Fruit fly (Drosophila melanogaster) whole organism, embryonic: Measurements from ENCODE around the gene boil.

Source experiments
- Ada2b ChIP-seq: fragments of 200-800 bp; sonication (Bioruptor generic); IDR thresholded peaks from 2 replicates; pipeline ENCODE4 v1.3.6; 2022; ENCODE audit warnings: missing biosample characterization, missing genetic modification characterization
- Asciz ChIP-seq: fragments of 200-800 bp; sonication (Bioruptor generic); optimal IDR thresholded peaks from 2 replicates; lab custom pipeline; 2017; ENCODE audit warnings: missing biosample characterization, mild to moderate bottlenecking, missing genetic modification characterization, missing genetic modification reagents
- CG10654 ChIP-seq: fragments of 200-800 bp; sonication (Bioruptor generic); optimal IDR thresholded peaks from 2 replicates; lab custom pipeline; 2016; ENCODE audit warnings: missing biosample characterization, missing genetic modification characterization
- CG10959 ChIP-seq: fragments of 200-800 bp; sonication (Bioruptor generic); IDR thresholded peaks from 2 replicates; pipeline ENCODE4 v1.3.6; 2022; ENCODE audit warnings: missing biosample characterization, missing genetic modification characterization
- CG11085 ChIP-seq: fragments of 200-800 bp; sonication (Bioruptor generic); IDR thresholded peaks from 2 replicates; pipeline ENCODE4 v1.3.6; 2022; ENCODE audit warnings: missing biosample characterization, missing genetic modification characterization
- CG11504 ChIP-seq: fragments of 200-800 bp; sonication (Bioruptor generic); optimal IDR thresholded peaks from 3 replicates; lab custom pipeline; 2019; ENCODE audit warnings: missing biosample characterization, mild to moderate bottlenecking, missing genetic modification characterization, moderate library complexity
- CG12744 ChIP-seq: fragments of 200-800 bp; sonication (Bioruptor generic); optimal IDR thresholded peaks from 2 replicates; lab custom pipeline; 2016; ENCODE audit warnings: missing biosample characterization, missing genetic modification characterization
- CG14014 ChIP-seq: fragments of 200-800 bp; sonication (Bioruptor generic); IDR thresholded peaks from 2 replicates; pipeline ENCODE4 v1.3.6; 2022; ENCODE audit warnings: missing biosample characterization, missing genetic modification characterization
- CG15011 ChIP-seq: fragments of 200-800 bp; sonication (Bioruptor generic); optimal IDR thresholded peaks from 3 replicates; lab custom pipeline; 2018; ENCODE audit warnings: missing biosample characterization, mild to moderate bottlenecking, missing genetic modification characterization
- CG17186 ChIP-seq: fragments of 200-800 bp; sonication (Bioruptor generic); optimal IDR thresholded peaks from 3 replicates; lab custom pipeline; 2017; ENCODE audit warnings: missing biosample characterization, missing genetic modification reagents, missing genetic modification characterization
- CG17359 ChIP-seq: fragments of 200-800 bp; sonication (Bioruptor generic); optimal IDR thresholded peaks from 3 replicates; lab custom pipeline; 2018; ENCODE audit warnings: missing biosample characterization, mild to moderate bottlenecking, missing genetic modification characterization, moderate library complexity
- CG17612 ChIP-seq: fragments of 200-800 bp; sonication (Bioruptor generic); IDR thresholded peaks from 2 replicates; pipeline ENCODE4 v1.3.6; 2022; ENCODE audit warnings: missing biosample characterization, missing genetic modification characterization
- CG32772 ChIP-seq: fragments of 200-800 bp; sonication (Bioruptor generic); IDR thresholded peaks from 2 replicates; pipeline ENCODE4 v1.3.6; 2022; ENCODE audit warnings: missing biosample characterization, missing genetic modification characterization
- CG3281 ChIP-seq: fragments of 200-800 bp; sonication (Bioruptor generic); optimal IDR thresholded peaks from 3 replicates; lab custom pipeline; 2017; ENCODE audit warnings: missing biosample characterization, mild to moderate bottlenecking, missing genetic modification characterization
- CG3726 ChIP-seq: fragments of 200-800 bp; sonication (Bioruptor generic); IDR thresholded peaks from 3 replicates; pipeline ENCODE4, ENCODE4 v1.3.6; 2022; ENCODE audit warnings: missing biosample characterization, missing genetic modification characterization
- CG4820 ChIP-seq: fragments of 200-800 bp; sonication (Bioruptor generic); optimal IDR thresholded peaks from 3 replicates; lab custom pipeline; 2016; ENCODE audit warnings: missing biosample characterization, missing genetic modification characterization
- CG6272 ChIP-seq: fragments of 200-800 bp; sonication (Bioruptor generic); IDR thresholded peaks from 2 replicates; pipeline ENCODE4 v1.3.6; 2022; ENCODE audit warnings: missing biosample characterization, missing genetic modification characterization
- CG7786 ChIP-seq: fragments of 200-800 bp; sonication (Bioruptor generic); optimal IDR thresholded peaks from 2 replicates; lab custom pipeline; 2016; ENCODE audit warnings: missing biosample characterization, missing genetic modification characterization
- CG8924 ChIP-seq: fragments of 200-800 bp; optimal IDR thresholded peaks from 3 replicates; lab custom pipeline; 2019; ENCODE audit warnings: missing biosample characterization, mild to moderate bottlenecking, missing genetic modification characterization, moderate library complexity
- CG9817 ChIP-seq: fragments of 200-800 bp; sonication (Bioruptor generic); optimal IDR thresholded peaks from 2 replicates; lab custom pipeline; 2018; ENCODE audit warnings: missing biosample characterization, mild to moderate bottlenecking, missing genetic modification characterization, moderate library complexity
- Camta ChIP-seq: fragments of 200-800 bp; sonication (Bioruptor generic); optimal IDR thresholded peaks from 2 replicates; lab custom pipeline; 2016; ENCODE audit warnings: missing biosample characterization, missing genetic modification characterization
- Chrac-16 ChIP-seq: fragments of 200-800 bp; sonication (Bioruptor generic); optimal IDR thresholded peaks from 3 replicates; lab custom pipeline; 2016; ENCODE audit warnings: missing biosample characterization, missing genetic modification characterization
- Fer1 ChIP-seq: fragments of 200-800 bp; sonication (Bioruptor generic); optimal IDR thresholded peaks from 2 replicates; lab custom pipeline; 2017; ENCODE audit warnings: missing biosample characterization, mild to moderate bottlenecking, missing genetic modification characterization
- Hmr ChIP-seq: fragments of 200-800 bp; sonication (Bioruptor generic); optimal IDR thresholded peaks from 3 replicates; lab custom pipeline; 2017; ENCODE audit warnings: mild to moderate bottlenecking, missing biosample characterization, missing genetic modification reagents, missing genetic modification characterization
- Meics ChIP-seq: fragments of 200-800 bp; sonication (Bioruptor generic); optimal IDR thresholded peaks from 2 replicates; lab custom pipeline; 2017; ENCODE audit warnings: missing biosample characterization, mild to moderate bottlenecking, missing genetic modification characterization
- PHDP ChIP-seq: fragments of 200-800 bp; sonication (Bioruptor generic); optimal IDR thresholded peaks from 3 replicates; lab custom pipeline; 2018; ENCODE audit warnings: missing biosample characterization, mild to moderate bottlenecking, missing genetic modification characterization, moderate library complexity
- Sox102F ChIP-seq: fragments of 200-800 bp; sonication (Bioruptor generic); optimal IDR thresholded peaks from 2 replicates; lab custom pipeline; 2018; ENCODE audit warnings: missing biosample characterization, mild to moderate bottlenecking, missing genetic modification characterization, moderate library complexity
- Sry-δ ChIP-seq: fragments of 200-800 bp; sonication (Bioruptor generic); optimal IDR thresholded peaks from 2 replicates; lab custom pipeline; 2016; ENCODE audit warnings: missing biosample characterization, missing genetic modification characterization
- Stat92E ChIP-seq, 3 experiments: fragments of >200 bp in 2 of 3; fragments of 200-800 bp in 1 of 3; sonication (Bioruptor generic) in 1 of 3; optimal IDR thresholded peaks; 2 replicates each; lab custom pipeline; 2017 to 2019; ENCODE audit warnings: missing biosample characterization in 3 of 3, missing genetic modification characterization in 3 of 3, mild to moderate bottlenecking in 1 of 3, moderate library complexity in 1 of 3
- Taf1 ChIP-seq: fragments of 200-800 bp; sonication (Bioruptor generic); IDR thresholded peaks from 2 replicates; pipeline ENCODE4 v1.3.6; 2022; ENCODE audit warnings: missing biosample characterization, missing genetic modification characterization
- al ChIP-seq: fragments of 200-800 bp; sonication (Bioruptor generic); IDR thresholded peaks from 2 replicates; pipeline ENCODE4 v1.3.6; 2022; ENCODE audit warnings: missing biosample characterization, missing genetic modification characterization
- btn ChIP-seq: fragments of 200-800 bp; sonication (Bioruptor generic); optimal IDR thresholded peaks from 2 replicates; lab custom pipeline; 2016; ENCODE audit warnings: missing biosample characterization, missing genetic modification characterization
- crol ChIP-seq: fragments of 200-800 bp; sonication (Bioruptor generic); IDR thresholded peaks from 2 replicates; pipeline ENCODE4 v1.3.6; 2022; ENCODE audit warnings: missing biosample characterization, missing genetic modification characterization
- dimm ChIP-seq: fragments of 200-800 bp; sonication (Bioruptor generic); IDR thresholded peaks from 2 replicates; pipeline ENCODE4 v1.3.6; 2022; ENCODE audit warnings: missing biosample characterization, missing genetic modification characterization
- gce ChIP-seq: fragments of 200-800 bp; sonication (Bioruptor generic); IDR thresholded peaks from 3 replicates; pipeline ENCODE4 v1.3.6; 2022; ENCODE audit warnings: missing biosample characterization, missing genetic modification characterization
- jumu ChIP-seq: fragments of 200-800 bp; sonication (Bioruptor generic); optimal IDR thresholded peaks from 3 replicates; lab custom pipeline; 2016; ENCODE audit warnings: missing biosample characterization, missing genetic modification characterization
- klu ChIP-seq: fragments of 200-800 bp; sonication (Bioruptor generic); IDR thresholded peaks from 2 replicates; pipeline ENCODE4 v1.3.6; 2022; ENCODE audit warnings: missing biosample characterization, missing genetic modification characterization
- lilli ChIP-seq: fragments of 200-800 bp; sonication (Bioruptor generic); optimal IDR thresholded peaks from 3 replicates; lab custom pipeline; 2016; ENCODE audit warnings: missing biosample characterization, missing genetic modification characterization
- lola ChIP-seq, 3 experiments: fragments of >200 bp in 2 of 3; fragments of 200-800 bp in 1 of 3; sonication (Bioruptor generic) in 1 of 3; optimal IDR thresholded peaks; 2 replicates each; lab custom pipeline; 2017 to 2019; ENCODE audit warnings: missing biosample characterization in 3 of 3, missing genetic modification characterization in 3 of 3, mild to moderate bottlenecking in 1 of 3, moderate library complexity in 1 of 3
- maf-S ChIP-seq: fragments of 200-800 bp; sonication (Bioruptor generic); optimal IDR thresholded peaks from 2 replicates; lab custom pipeline; 2016; ENCODE audit warnings: missing biosample characterization, missing genetic modification characterization
- mam ChIP-seq: fragments of 200-800 bp; sonication (Bioruptor generic); optimal IDR thresholded peaks from 3 replicates; lab custom pipeline; 2016; ENCODE audit warnings: missing biosample characterization, missing genetic modification characterization
- otp ChIP-seq: fragments of 200-800 bp; sonication (Bioruptor generic); IDR thresholded peaks from 3 replicates; pipeline ENCODE4, ENCODE4 v1.3.6; 2022; ENCODE audit warnings: missing biosample characterization, missing genetic modification characterization
- pnt ChIP-seq: fragments of 200-800 bp; sonication (Bioruptor generic); optimal IDR thresholded peaks from 3 replicates; lab custom pipeline; 2016; ENCODE audit warnings: missing biosample characterization, missing genetic modification characterization
- rib ChIP-seq: fragments of 200-800 bp; sonication (Bioruptor generic); IDR thresholded peaks from 2 replicates; pipeline ENCODE4 v1.3.6; 2022; ENCODE audit warnings: missing biosample characterization, missing genetic modification characterization
- stwl ChIP-seq: fragments of 200-800 bp; sonication (Bioruptor generic); optimal IDR thresholded peaks from 3 replicates; lab custom pipeline; 2018; ENCODE audit warnings: missing biosample characterization, mild to moderate bottlenecking, missing genetic modification characterization, moderate library complexity
- sug ChIP-seq: fragments of 200-800 bp; optimal IDR thresholded peaks from 2 replicates; lab custom pipeline; 2019; ENCODE audit warnings: missing biosample characterization, mild to moderate bottlenecking, missing genetic modification characterization, moderate library complexity
- twi ChIP-seq: fragments of 200-800 bp; optimal IDR thresholded peaks from 2 replicates; lab custom pipeline; 2019; ENCODE audit warnings: missing biosample characterization, mild to moderate bottlenecking, missing genetic modification characterization, moderate library complexity
- unpg ChIP-seq: fragments of 200-800 bp; sonication (Bioruptor generic); optimal IDR thresholded peaks from 3 replicates; lab custom pipeline; 2018; ENCODE audit warnings: missing biosample characterization, mild to moderate bottlenecking, missing genetic modification characterization, moderate library complexity
- vvl ChIP-seq: fragments of 200-800 bp; sonication (Bioruptor generic); IDR thresholded peaks from 2 replicates; pipeline ENCODE4 v1.3.6; 2022; ENCODE audit warnings: missing biosample characterization, missing genetic modification characterization
- zfh1 ChIP-seq: fragments of 200-800 bp; sonication (Bioruptor generic); IDR thresholded peaks from 3 replicates; pipeline ENCODE4 v1.3.6; 2022; ENCODE audit warnings: missing biosample characterization, missing genetic modification characterization
- zfh2 ChIP-seq: fragments of 200-800 bp; sonication (Bioruptor generic); optimal IDR thresholded peaks from 2 replicates; lab custom pipeline; 2016; ENCODE audit warnings: missing biosample characterization, missing genetic modification characterization

Gene boil

dm6 chrX:4906573-4906972, 31.1 kb downstream of the boil start, which contains the start of gene CG6927 (continued):
- TF ChIP-seq CG11085 (GFP tag; lab: Robert Waterston, UW) (peak; percentile 62; the same call in 1 of the 2 replicates), mam (peak; percentile 76), CG6272 (GFP tag; lab: Robert Waterston, UW) (peak; percentile 84), al (GFP tag; lab: Robert Waterston, UW) (peak; percentile 81), CG8924 (tag; lab: Kevin White, UChicago) (peak; percentile 54), lilli (peak; percentile 91), CG11504 (tag; lab: Kevin White, UChicago) (peak; percentile 84), zfh2 (GFP tag; lab: Kevin White, UChicago) (no peak), CG12744 (GFP tag; lab: Kevin White, UChicago) (no peak), CG14014 (GFP tag; lab: Robert Waterston, UW) (peak; percentile 97), CG17359 (peak; percentile 69), CG10959 (GFP tag; lab: Robert Waterston, UW) (peak; percentile 38; the same call in 1 of the 2 replicates), CG7786 (GFP tag; lab: Kevin White, UChicago) (no peak), Meics (GFP tag; lab: Kevin White, UChicago) (peak; percentile 61), pnt (peak; percentile 64), Chrac-16 (GFP tag; lab: Kevin White, UChicago) (peak; percentile 52), unpg (GFP tag; lab: Kevin White, UChicago) (peak; percentile 71), stwl (tag; lab: Kevin White, UChicago) (peak; percentile 13), otp (peak; percentile 87), Sry-δ (no peak), Fer1 (GFP tag; lab: Kevin White, UChicago) (peak; percentile 41), CG4820 (peak; percentile 29), zfh1 (GFP tag; lab: Robert Waterston, UW) (peak; percentile 91), CG9817 (peak; percentile 29), PHDP (peak; percentile 66), Taf1 (GFP tag; lab: Robert Waterston, UW) (peak; percentile 74), Ada2b (peak; percentile 89), CG17186 (GFP tag; lab: Kevin White, UChicago) (peak; percentile 99), vvl (GFP tag; lab: Robert Waterston, UW) (peak; percentile 96), CG10654 (GFP tag; lab: Kevin White, UChicago) (peak; percentile 2), Stat92E (GFP tag; optimal IDR thresholded peaks at IDR 0.05; lab: Kevin White, UChicago) (no peak), dimm (peak; percentile 85), CG17612 (GFP tag; lab: Robert Waterston, UW) (peak; percentile 35; the same call in 1 of the 2 replicates), sug (tag; lab: Kevin White, UChicago) (peak; percentile 78), CG15011 (peak; percentile 3), maf-S (GFP tag; lab: Kevin White, UChicago) (no peak), klu (GFP tag; lab: Robert Waterston, UW) (peak; percentile 74), btn (no peak), Hmr (GFP tag; lab: Kevin White, UChicago) (peak; percentile 66), gce (peak; percentile 92), twi (tag; lab: Kevin White, UChicago) (peak; percentile 21), Asciz (GFP tag; lab: Kevin White, UChicago) (peak; percentile 20), CG3281 (GFP tag; lab: Kevin White, UChicago) (peak; percentile 35), rib (GFP tag; lab: Robert Waterston, UW) (peak; percentile 47; the same call in 1 of the 2 replicates), Camta (GFP tag; lab: Kevin White, UChicago) (peak; percentile 69), lola (GFP tag; optimal IDR thresholded peaks at IDR 0.05; lab: Kevin White, UChicago) (peak in 1 of 3 experiments; percentile 61), CG32772 (GFP tag; lab: Robert Waterston, UW) (peak; percentile 100), jumu (GFP tag; lab: Kevin White, UChicago) (peak; percentile 39), Sox102F (peak; percentile 76), crol (GFP tag; lab: Robert Waterston, UW) (peak; percentile 62), CG3726 (peak; percentile 73; the same call in 2 of the 3 replicates)
